Fruit fly (Drosophila melanogaster) whole organism, embryonic: ENCODE measurements around the gene Rpt6.

Source experiments
- Aef1 ChIP-seq: fragments of 200-800 bp; sonication (Bioruptor generic); IDR thresholded peaks from 3 replicates; pipeline ENCODE4 v1.3.6; 2022; ENCODE audit warnings: missing biosample characterization, missing genetic modification characterization
- BEAF-32 ChIP-seq: fragments of 200-800 bp; sonication (Bioruptor generic); optimal IDR thresholded peaks from 3 replicates; lab custom pipeline; 2017; ENCODE audit warnings: missing biosample characterization, missing genetic modification characterization, mild to moderate bottlenecking, moderate library complexity, missing genetic modification reagents
- CG10147 ChIP-seq: fragments of 200-800 bp; sonication (Bioruptor generic); optimal IDR thresholded peaks from 2 replicates; lab custom pipeline; 2019; ENCODE audit warnings: missing biosample characterization, mild to moderate bottlenecking, missing genetic modification characterization, moderate library complexity
- CG1024 ChIP-seq: fragments of 200-800 bp; sonication (Bioruptor generic); IDR thresholded peaks from 2 replicates; pipeline ENCODE4 v1.3.6; 2022; ENCODE audit warnings: missing biosample characterization, missing genetic modification characterization
- CG11093 ChIP-seq: fragments of 200-800 bp; sonication (Bioruptor generic); IDR thresholded peaks from 3 replicates; pipeline ENCODE4 v1.3.6; 2022; ENCODE audit warnings: missing biosample characterization, missing genetic modification characterization
- CG11456 ChIP-seq: fragments of 200-800 bp; sonication (Bioruptor generic); IDR thresholded peaks from 3 replicates; pipeline ENCODE4 v1.3.6; 2022; ENCODE audit warnings: missing biosample characterization, missing genetic modification characterization
- CG15073 ChIP-seq: fragments of 200-800 bp; sonication (Bioruptor generic); optimal IDR thresholded peaks from 2 replicates; lab custom pipeline; 2016; ENCODE audit warnings: missing biosample characterization, missing genetic modification characterization
- CG33557 ChIP-seq: fragments of 200-800 bp; sonication (Bioruptor generic); optimal IDR thresholded peaks from 2 replicates; lab custom pipeline; 2019; ENCODE audit warnings: missing biosample characterization, mild to moderate bottlenecking, missing genetic modification characterization, moderate library complexity
- CG3995 ChIP-seq: fragments of 200-800 bp; sonication (Bioruptor generic); optimal IDR thresholded peaks from 3 replicates; lab custom pipeline; 2016; ENCODE audit warnings: missing biosample characterization, missing genetic modification characterization
- CG4282 ChIP-seq: fragments of 200-800 bp; sonication (Bioruptor generic); optimal IDR thresholded peaks from 2 replicates; lab custom pipeline; 2016; ENCODE audit warnings: missing biosample characterization, missing genetic modification characterization
- CG4328 ChIP-seq: fragments of 200-800 bp; sonication (Bioruptor generic); optimal IDR thresholded peaks from 3 replicates; lab custom pipeline; 2017; ENCODE audit warnings: missing biosample characterization, missing genetic modification reagents, missing genetic modification characterization
- CG4730 ChIP-seq: fragments of 200-800 bp; sonication (Bioruptor generic); IDR thresholded peaks from 2 replicates; pipeline ENCODE4 v1.3.6; 2022; ENCODE audit warnings: missing biosample characterization, missing genetic modification characterization
- CG6813 ChIP-seq: fragments of 200-800 bp; sonication (Bioruptor generic); optimal IDR thresholded peaks from 2 replicates; lab custom pipeline; 2017; ENCODE audit warnings: missing biosample characterization, missing genetic modification characterization, mild to moderate bottlenecking, moderate library complexity, missing genetic modification reagents
- CG8359 ChIP-seq: fragments of 200-800 bp; sonication (Bioruptor generic); optimal IDR thresholded peaks from 2 replicates; lab custom pipeline; 2017; ENCODE audit warnings: missing biosample characterization, mild to moderate bottlenecking, missing genetic modification characterization, borderline replicate concordance
- CG8478 ChIP-seq: fragments of >200 bp; optimal IDR thresholded peaks from 2 replicates; lab custom pipeline; 2018
- Chrac-16 ChIP-seq: fragments of 200-800 bp; sonication (Bioruptor generic); optimal IDR thresholded peaks from 3 replicates; lab custom pipeline; 2016; ENCODE audit warnings: missing biosample characterization, missing genetic modification characterization
- D ChIP-seq, 2 experiments: fragments of 200-800 bp in 1 of 2; fragments of >200 bp in 1 of 2; sonication (Bioruptor generic) in 1 of 2; optimal IDR thresholded peaks; 2 replicates in 1 of 2; 3 replicates in 1 of 2; lab custom pipeline; 2017; ENCODE audit warnings: mild to moderate bottlenecking in 1 of 2, missing biosample characterization in 1 of 2, missing genetic modification characterization in 1 of 2, missing genetic modification reagents in 1 of 2
- Dad ChIP-seq: fragments of 200-800 bp; sonication (Bioruptor generic); optimal IDR thresholded peaks from 3 replicates; lab custom pipeline; 2016; ENCODE audit warnings: missing biosample characterization, missing genetic modification characterization
- Dek ChIP-seq: fragments of 200-800 bp; sonication (Bioruptor generic); optimal IDR thresholded peaks from 3 replicates; lab custom pipeline; 2019; ENCODE audit warnings: missing biosample characterization, mild to moderate bottlenecking, missing genetic modification characterization, moderate library complexity
- Dip2 ChIP-seq: fragments of 200-800 bp; sonication (Bioruptor generic); IDR thresholded peaks from 2 replicates; pipeline ENCODE4 v1.3.6; 2022; ENCODE audit warnings: missing biosample characterization, missing genetic modification characterization
- Gsc ChIP-seq: fragments of 200-800 bp; sonication (Bioruptor generic); IDR thresholded peaks from 2 replicates; pipeline ENCODE4 v1.3.6; 2022; ENCODE audit warnings: missing biosample characterization, missing genetic modification characterization
- HLH54F ChIP-seq: fragments of 200-800 bp; sonication (Bioruptor generic); optimal IDR thresholded peaks from 3 replicates; lab custom pipeline; 2016; ENCODE audit warnings: missing biosample characterization, missing genetic modification characterization
- Hmx ChIP-seq: fragments of 200-800 bp; sonication (Bioruptor generic); optimal IDR thresholded peaks from 2 replicates; lab custom pipeline; 2016; ENCODE audit warnings: missing biosample characterization, missing genetic modification characterization
- Hr39 ChIP-seq: fragments of >200 bp; optimal IDR thresholded peaks from 2 replicates; lab custom pipeline; 2017
- Lim3 ChIP-seq: fragments of 200-800 bp; sonication (Bioruptor generic); IDR thresholded peaks from 2 replicates; pipeline ENCODE4 v1.3.6; 2022; ENCODE audit warnings: missing biosample characterization, missing genetic modification characterization
- MESR4 ChIP-seq: fragments of 200-800 bp; sonication (Bioruptor generic); optimal IDR thresholded peaks from 2 replicates; lab custom pipeline; 2018; ENCODE audit warnings: missing biosample characterization, mild to moderate bottlenecking, missing genetic modification characterization, moderate library complexity
- Mes4 ChIP-seq: fragments of 200-800 bp; sonication (Bioruptor generic); optimal IDR thresholded peaks from 2 replicates; lab custom pipeline; 2016; ENCODE audit warnings: missing biosample characterization, missing genetic modification characterization
- Pdp1 ChIP-seq, 2 experiments: fragments of 200-800 bp; sonication (Bioruptor generic); optimal IDR thresholded peaks; 3 replicates each; lab custom pipeline; 2016; ENCODE audit warnings: missing biosample characterization in 2 of 2, missing genetic modification characterization in 2 of 2, mild to moderate bottlenecking in 1 of 2, moderate library complexity in 1 of 2
- Sin3A ChIP-seq: fragments of >200 bp; optimal IDR thresholded peaks from 2 replicates; lab custom pipeline; 2018
- Tbp ChIP-seq: fragments of >200 bp; optimal IDR thresholded peaks from 2 replicates; lab custom pipeline; 2018; ENCODE audit warnings: missing biosample characterization, missing genetic modification characterization
- btn ChIP-seq: fragments of 200-800 bp; sonication (Bioruptor generic); optimal IDR thresholded peaks from 2 replicates; lab custom pipeline; 2016; ENCODE audit warnings: missing biosample characterization, missing genetic modification characterization
- crc ChIP-seq: fragments of 200-800 bp; sonication (Bioruptor generic); optimal IDR thresholded peaks from 2 replicates; lab custom pipeline; 2016; ENCODE audit warnings: missing biosample characterization, missing genetic modification characterization
- emc ChIP-seq: fragments of 200-800 bp; sonication (Bioruptor generic); optimal IDR thresholded peaks from 2 replicates; lab custom pipeline; 2016; ENCODE audit warnings: missing biosample characterization, missing genetic modification characterization
- eve ChIP-seq, 2 experiments: fragments of >200 bp; optimal IDR thresholded peaks; 2 replicates each; lab custom pipeline; 2017; ENCODE audit warnings: missing biosample characterization in 2 of 2, missing genetic modification characterization in 2 of 2
- eyg ChIP-seq: fragments of 200-800 bp; sonication (Bioruptor generic); optimal IDR thresholded peaks from 3 replicates; lab custom pipeline; 2016; ENCODE audit warnings: missing biosample characterization, missing genetic modification characterization
- fd3F ChIP-seq: fragments of 200-800 bp; sonication (Bioruptor generic); optimal IDR thresholded peaks from 2 replicates; lab custom pipeline; 2018; ENCODE audit warnings: missing biosample characterization, mild to moderate bottlenecking, missing genetic modification characterization, moderate library complexity
- gsb ChIP-seq: fragments of 200-800 bp; sonication (Bioruptor generic); IDR thresholded peaks from 2 replicates; pipeline ENCODE4 v1.3.6; 2022; ENCODE audit warnings: missing biosample characterization, missing genetic modification characterization
- gsb-n ChIP-seq: fragments of 200-800 bp; sonication (Bioruptor generic); optimal IDR thresholded peaks from 3 replicates; lab custom pipeline; 2018; ENCODE audit warnings: missing biosample characterization, mild to moderate bottlenecking, missing genetic modification characterization
- hkb ChIP-seq, 2 experiments: fragments of 200-800 bp in 1 of 2; fragments of >200 bp in 1 of 2; sonication (Bioruptor generic) in 1 of 2; IDR thresholded peaks in 1 of 2; optimal IDR thresholded peaks in 1 of 2; 2 replicates each; pipeline versions ENCODE4 v1.3.6 to Lab custom; 2017 to 2022; ENCODE audit warnings: missing biosample characterization in 1 of 2, missing genetic modification characterization in 1 of 2
- hth ChIP-seq: fragments of >200 bp; optimal IDR thresholded peaks from 2 replicates; lab custom pipeline; 2017; ENCODE audit warnings: inconsistent platforms
- klu ChIP-seq: fragments of 200-800 bp; sonication (Bioruptor generic); IDR thresholded peaks from 2 replicates; pipeline ENCODE4 v1.3.6; 2022; ENCODE audit warnings: missing biosample characterization, missing genetic modification characterization
- lov ChIP-seq, 2 experiments: fragments of 200-800 bp in 1 of 2; fragments of >200 bp in 1 of 2; sonication (Bioruptor generic) in 1 of 2; IDR thresholded peaks in 1 of 2; optimal IDR thresholded peaks in 1 of 2; 2 replicates in 1 of 2; 3 replicates in 1 of 2; pipeline versions ENCODE4 v1.3.6 to Lab custom; 2017 to 2022; ENCODE audit warnings: missing biosample characterization in 1 of 2, missing genetic modification characterization in 1 of 2
- prd ChIP-seq, 3 experiments: fragments of >200 bp in 2 of 3; fragments of 200-800 bp in 1 of 3; sonication (Bioruptor generic) in 1 of 3; optimal IDR thresholded peaks in 2 of 3; IDR thresholded peaks in 1 of 3; 2 replicates in 2 of 3; 3 replicates in 1 of 3; pipeline versions ENCODE4 v1.3.6 to Lab custom; 2017 to 2022; ENCODE audit warnings: missing biosample characterization in 1 of 3, missing genetic modification characterization in 1 of 3
- row ChIP-seq: fragments of 200-800 bp; sonication (Bioruptor generic); IDR thresholded peaks from 3 replicates; pipeline ENCODE4 v1.3.6; 2022; ENCODE audit warnings: missing biosample characterization, missing genetic modification characterization
- sens-2 ChIP-seq: fragments of 200-800 bp; sonication (Bioruptor generic); IDR thresholded peaks from 2 replicates; pipeline ENCODE4 v1.3.6; 2022; ENCODE audit warnings: missing biosample characterization, missing genetic modification characterization
- slbo ChIP-seq: fragments of 200-800 bp; sonication (Bioruptor generic); IDR thresholded peaks from 2 replicates; pipeline ENCODE4 v1.3.6; 2022; ENCODE audit warnings: missing biosample characterization, missing genetic modification characterization
- tna ChIP-seq: fragments of 200-800 bp; sonication (Bioruptor generic); IDR thresholded peaks from 2 replicates; pipeline ENCODE4 v1.3.6; 2022; ENCODE audit warnings: missing biosample characterization, missing genetic modification characterization; ENCODE audit not compliant: partially characterized antibody
- twi ChIP-seq: fragments of 200-800 bp; optimal IDR thresholded peaks from 2 replicates; lab custom pipeline; 2019; ENCODE audit warnings: missing biosample characterization, mild to moderate bottlenecking, missing genetic modification characterization, moderate library complexity
- unpg ChIP-seq: fragments of 200-800 bp; sonication (Bioruptor generic); optimal IDR thresholded peaks from 3 replicates; lab custom pipeline; 2018; ENCODE audit warnings: missing biosample characterization, mild to moderate bottlenecking, missing genetic modification characterization, moderate library complexity
- zf30C ChIP-seq: fragments of 200-800 bp; sonication (Bioruptor generic); optimal IDR thresholded peaks from 3 replicates; lab custom pipeline; 2018; ENCODE audit warnings: missing biosample characterization, mild to moderate bottlenecking, missing genetic modification characterization
- zfh2 ChIP-seq: fragments of 200-800 bp; sonication (Bioruptor generic); optimal IDR thresholded peaks from 2 replicates; lab custom pipeline; 2016; ENCODE audit warnings: missing biosample characterization, missing genetic modification characterization

Gene Rpt6

dm6 chrX:21345036-21345500 lies 29.2 kb downstream of the Rpt6 start, which contains the start of gene dod (continued):
- TF ChIP-seq sens-2 (GFP tag; lab: Robert Waterston, UW) = 0 out of 2 replicates have a peak, but pooled peaks have one; percentile 13
- TF ChIP-seq unpg (GFP tag; lab: Kevin White, UChicago) = peak; percentile 55
- no peak for TF ChIP-seq Hmx (GFP tag; lab: Kevin White, UChicago)
- peak; percentile 68 for TF ChIP-seq Sin3A (lab: Kevin White, UChicago)
- no peak for TF ChIP-seq CG4282
- no peak for TF ChIP-seq eve (GFP tag; optimal IDR thresholded peaks at IDR 0.05; lab: Kevin White, UChicago)
- TF ChIP-seq klu (GFP tag; lab: Robert Waterston, UW) = no peak
- no peak for TF ChIP-seq CG11093 (GFP tag; lab: Robert Waterston, UW)
- TF ChIP-seq CG3995 (GFP tag; lab: Kevin White, UChicago) = peak; percentile 12
- TF ChIP-seq HLH54F (GFP tag; lab: Kevin White, UChicago) = peak; percentile 35
- no peak for TF ChIP-seq gsb-n
- no peak for TF ChIP-seq Aef1 (GFP tag; lab: Robert Waterston, UW)
- TF ChIP-seq Tbp = no peak
- TF ChIP-seq crc (GFP tag; lab: Kevin White, UChicago) = no peak
- TF ChIP-seq prd (optimal IDR thresholded peaks at IDR 0.05; lab: Kevin White, UChicago) = no peak
- peak; percentile 59; the same call in 2 of the 3 replicates for TF ChIP-seq prd (GFP tag; IDR thresholded peaks at IDR 0.05; lab: Robert Waterston, UW)
- peak; percentile 88 for TF ChIP-seq BEAF-32 (GFP tag; lab: Kevin White, UChicago)
- peak; percentile 43 for TF ChIP-seq Dek (tag; lab: Kevin White, UChicago)
- TF ChIP-seq Gsc (GFP tag; lab: Robert Waterston, UW) = no peak
- TF ChIP-seq hkb (optimal IDR thresholded peaks at IDR 0.05; lab: Kevin White, UChicago) = no peak
- TF ChIP-seq hkb (GFP tag; IDR thresholded peaks at IDR 0.05; lab: Robert Waterston, UW) = peak; percentile 41; the same call in 1 of the 2 replicates
- peak; percentile 72 for TF ChIP-seq slbo
- peak; percentile 55 for TF ChIP-seq Dad (GFP tag; lab: Kevin White, UChicago)
- TF ChIP-seq CG11456 = peak; percentile 63; the same call in 1 of the 3 replicates
- peak; percentile 44 for TF ChIP-seq zfh2 (GFP tag; lab: Kevin White, UChicago)
- no peak for TF ChIP-seq Hr39 (lab: Kevin White, UChicago)
- TF ChIP-seq btn (GFP tag; lab: Kevin White, UChicago) = no peak
- no peak for TF ChIP-seq CG8359 (GFP tag; lab: Kevin White, UChicago)
- no peak for TF ChIP-seq D (optimal IDR thresholded peaks at IDR 0.05; lab: Kevin White, UChicago)
- no peak for TF ChIP-seq D (GFP tag; optimal IDR thresholded peaks at IDR 0.05; lab: Kevin White, UChicago)
- TF ChIP-seq eyg (GFP tag; lab: Kevin White, UChicago) = no peak
- no peak for TF ChIP-seq CG1024
- no peak for TF ChIP-seq Lim3 (GFP tag; lab: Robert Waterston, UW)
- TF ChIP-seq Dip2 = no peak
- no peak for TF ChIP-seq lov (optimal IDR thresholded peaks at IDR 0.05; lab: Kevin White, UChicago)
- no peak for TF ChIP-seq lov (GFP tag; IDR thresholded peaks at IDR 0.05; lab: Robert Waterston, UW)
- no peak for TF ChIP-seq gsb
- TF ChIP-seq CG15073 (GFP tag; lab: Kevin White, UChicago) = no peak
- TF ChIP-seq CG10147 = peak; percentile 16
- TF ChIP-seq fd3F (GFP tag; lab: Kevin White, UChicago) = no peak
- TF ChIP-seq hth (lab: Kevin White, UChicago) = no peak
- TF ChIP-seq Chrac-16 = peak; percentile 55
- TF ChIP-seq CG33557 (GFP tag; lab: Kevin White, UChicago) = no peak
- TF ChIP-seq CG6813 (GFP tag; lab: Kevin White, UChicago) = no peak
- no peak for TF ChIP-seq emc (GFP tag; lab: Kevin White, UChicago)
- TF ChIP-seq CG4328 (GFP tag; lab: Kevin White, UChicago) = peak; percentile 18
- TF ChIP-seq zf30C (GFP tag; lab: Kevin White, UChicago) = no peak
- TF ChIP-seq CG4730 = no peak
- peak; percentile 68 for TF ChIP-seq row (GFP tag; lab: Robert Waterston, UW)
- TF ChIP-seq tna (GFP tag; lab: Robert Waterston, UW) = peak; percentile 59
- TF ChIP-seq CG8478 = no peak
- TF ChIP-seq Mes4 (GFP tag; lab: Kevin White, UChicago) = no peak
- peak; percentile 26 to 53 for TF ChIP-seq Pdp1 (GFP tag; optimal IDR thresholded peaks at IDR 0.05; lab: Kevin White, UChicago)
- no peak for TF ChIP-seq twi (tag; lab: Kevin White, UChicago)
- peak; percentile 79 for TF ChIP-seq MESR4 (GFP tag; lab: Kevin White, UChicago)
